Worm (Caenorhabditis elegans) whole organism, midembryonic: ENCODE measurements around the gene eif-3.D.

Experiments used
- T22C8.4 ChIP-seq: fragments of 200-800 bp; sonication (Bioruptor generic); IDR thresholded peaks from 2 replicates; pipeline ENCODE4 v1.3.6; 2022; ENCODE audit warnings: missing genetic modification characterization, missing compliant biosample characterization
- flt-1 ChIP-seq: fragments of 200-800 bp; sonication (Bioruptor generic); IDR thresholded peaks from 2 replicates; pipeline ENCODE4 v1.3.6; 2022; ENCODE audit warnings: missing genetic modification characterization, missing compliant biosample characterization
- klf-2 ChIP-seq: fragments of 200-800 bp; sonication (Bioruptor generic); conservative IDR thresholded peaks from 2 replicates; pipeline ENCODE4 v1.3.6; 2022; ENCODE audit warnings: missing genetic modification reagents, missing genetic modification characterization, missing compliant biosample characterization
- med-1 ChIP-seq: sonication (generic microtip); optimal IDR thresholded peaks from 2 replicates; lab custom pipeline; 2017; ENCODE audit warnings: missing genetic modification characterization, mild to moderate bottlenecking, missing compliant biosample characterization, antibody characterized with exemption, missing genetic modification reagents; ENCODE audit not compliant: insufficient read depth
- ref-1 ChIP-seq: fragments of 200-800 bp; sonication (Bioruptor generic); conservative IDR thresholded peaks from 2 replicates; pipeline ENCODE4 v1.3.6; 2022; ENCODE audit warnings: missing genetic modification reagents, missing genetic modification characterization, missing compliant biosample characterization
- tab-1 ChIP-seq: fragments of 200-800 bp; sonication (Bioruptor generic); IDR thresholded peaks from 2 replicates; pipeline ENCODE4 v1.3.6; 2022; ENCODE audit warnings: missing genetic modification characterization, missing compliant biosample characterization
- ztf-23 ChIP-seq: fragments of 200-800 bp; sonication (Bioruptor generic); IDR thresholded peaks from 2 replicates; pipeline ENCODE4 v1.3.6; 2022; ENCODE audit warnings: missing genetic modification reagents, missing genetic modification characterization, missing compliant biosample characterization
- ztf-29 ChIP-seq: fragments of 200-800 bp; sonication (Bioruptor generic); IDR thresholded peaks from 2 replicates; pipeline ENCODE4 v1.3.6; 2022; ENCODE audit warnings: missing genetic modification reagents, missing genetic modification characterization, missing compliant biosample characterization

Gene eif-3.D

DNA sequence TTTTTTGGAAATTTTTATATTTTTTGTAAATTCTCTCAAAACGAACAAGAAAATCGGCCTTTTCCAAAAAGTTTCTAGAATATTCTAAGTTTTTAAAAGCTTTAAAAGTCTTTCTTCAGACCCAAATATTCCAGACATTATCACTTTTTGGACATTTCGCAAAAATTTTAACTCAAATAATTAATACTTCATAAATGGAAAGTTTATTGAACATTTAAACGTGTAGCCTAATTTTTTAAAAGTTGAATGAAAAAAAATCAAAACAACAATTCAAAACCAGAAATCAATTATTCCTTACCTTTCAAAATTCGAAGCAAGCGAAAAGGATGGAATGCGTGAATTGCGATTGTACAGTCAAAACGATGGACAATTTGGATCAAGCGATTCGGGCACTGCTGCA is 51.6 kb downstream of the eif-3.D start, which contains the start of gene ZK637.15:
Gene ZK637.15 (plus strand): TSS at position 301 of the 400 bp plus-strand sequence.
- no peak for TF ChIP-seq T22C8.4 (GFP tag; lab: Robert Waterston, UW)
- no peak for TF ChIP-seq ztf-23 (GFP tag; lab: Robert Waterston, UW)
- TF ChIP-seq med-1 = no peak
- TF ChIP-seq ztf-29 (GFP tag; lab: Robert Waterston, UW) = no peak
- no peak for TF ChIP-seq flt-1 (GFP tag; lab: Robert Waterston, UW)
- no peak for TF ChIP-seq ref-1 (GFP tag; lab: Robert Waterston, UW)
- TF ChIP-seq klf-2 (GFP tag; lab: Robert Waterston, UW) = no peak
- no peak for TF ChIP-seq tab-1 (GFP tag; lab: Robert Waterston, UW)
